Worm (Caenorhabditis elegans) whole organism, early embryonic: ENCODE results near the gene skr-18.

Source experiments
- B0310.2 ChIP-seq: sonication (generic microtip); optimal IDR thresholded peaks from 2 replicates; lab custom pipeline; 2016; ENCODE audit warnings: mild to moderate bottlenecking, missing genetic modification characterization, missing compliant biosample characterization
- F13C5.2 ChIP-seq: sonication (generic microtip); optimal IDR thresholded peaks from 2 replicates; lab custom pipeline; 2017; ENCODE audit warnings: mild to moderate bottlenecking, missing genetic modification characterization, inconsistent platforms, missing compliant biosample characterization
- aly-1 ChIP-seq: sonication (generic microtip); optimal IDR thresholded peaks from 2 replicates; lab custom pipeline; 2016; ENCODE audit warnings: missing genetic modification characterization, missing compliant biosample characterization
- ama-1 ChIP-seq: fragments of 150-350 bp; optimal IDR thresholded peaks from 2 replicates; lab custom pipeline; 2014
- ceh-13 ChIP-seq: fragments of 200-800 bp; sonication (Bioruptor generic); optimal IDR thresholded peaks from 2 replicates; lab custom pipeline; 2018; ENCODE audit warnings: mild to moderate bottlenecking, missing genetic modification characterization, missing compliant biosample characterization
- ceh-36 ChIP-seq: sonication (generic microtip); optimal IDR thresholded peaks from 2 replicates; lab custom pipeline; 2016; ENCODE audit warnings: missing genetic modification characterization, inconsistent platforms, missing compliant biosample characterization
- ets-7 ChIP-seq: sonication (generic microtip); optimal IDR thresholded peaks from 2 replicates; lab custom pipeline; 2016; ENCODE audit warnings: missing genotype, missing genetic modification characterization, missing compliant biosample characterization
- pes-1 ChIP-seq: fragments of 200-800 bp; sonication (Bioruptor generic); IDR thresholded peaks from 2 replicates; pipeline ENCODE4 v1.3.6; 2022; ENCODE audit warnings: missing genetic modification reagents, missing genetic modification characterization, missing compliant biosample characterization
- scrt-1 ChIP-seq: fragments of 200-800 bp; sonication (Bioruptor generic); IDR thresholded peaks from 2 replicates; pipeline ENCODE4 v1.3.6; 2022; ENCODE audit warnings: missing genetic modification characterization, missing compliant biosample characterization
- sea-1 ChIP-seq: fragments of 200-800 bp; sonication (Bioruptor generic); conservative IDR thresholded peaks from 2 replicates; pipeline ENCODE4 v1.3.6; 2022; ENCODE audit warnings: missing genetic modification characterization, missing compliant biosample characterization
- tra-4 ChIP-seq: sonication (generic microtip); optimal IDR thresholded peaks from 2 replicates; lab custom pipeline; 2017; ENCODE audit warnings: missing genetic modification characterization, missing compliant biosample characterization

- TF ChIP-seq ama-1 (no peak), pes-1 (GFP tag; lab: Robert Waterston, UW) (no peak), aly-1 (tag; lab: Kevin White, UChicago) (no peak), tra-4 (tag; lab: Kevin White, UChicago) (no peak), ets-7 (tag; lab: Kevin White, UChicago) (no peak), sea-1 (no peak), ceh-13 (GFP tag; lab: Kevin White, UChicago) (no peak), F13C5.2 (tag; lab: Kevin White, UChicago) (no peak), scrt-1 (GFP tag; lab: Robert Waterston, UW) (no peak), ceh-36 (tag; lab: Kevin White, UChicago) (no peak), B0310.2 (no peak)
Measured at ce11 chrIV:757548-757947, 37.7 kb downstream of the skr-18 start.
